Fruit fly (Drosophila melanogaster): ENCODE results near the gene CG43886.
A peak's percentile ranks its signal among the peaks of the same experiment; 100 is the strongest.

CG43886 gene

dm6 chr3L:8153206-8153996 lies 6.2 kb downstream of the CG43886 start (continued):
- peak; percentile 16 for TF ChIP-seq woc (GFP tag; optimal IDR thresholded peaks at IDR 0.05)
- peak; percentile 64 for TF ChIP-seq fru (GFP tag; optimal IDR thresholded peaks at IDR 0.05)
- TF ChIP-seq foxo (GFP tag; optimal IDR thresholded peaks at IDR 0.05) = peak in 1 of 2 experiments; percentile 6
- TF ChIP-seq GATAd (GFP tag; optimal IDR thresholded peaks at IDR 0.05) = no peak
- TF ChIP-seq br (GFP tag; optimal IDR thresholded peaks at IDR 0.05) = peak; percentile 8
- peak; percentile 47 for TF ChIP-seq ey (GFP tag; optimal IDR thresholded peaks at IDR 0.05)

DNA sequence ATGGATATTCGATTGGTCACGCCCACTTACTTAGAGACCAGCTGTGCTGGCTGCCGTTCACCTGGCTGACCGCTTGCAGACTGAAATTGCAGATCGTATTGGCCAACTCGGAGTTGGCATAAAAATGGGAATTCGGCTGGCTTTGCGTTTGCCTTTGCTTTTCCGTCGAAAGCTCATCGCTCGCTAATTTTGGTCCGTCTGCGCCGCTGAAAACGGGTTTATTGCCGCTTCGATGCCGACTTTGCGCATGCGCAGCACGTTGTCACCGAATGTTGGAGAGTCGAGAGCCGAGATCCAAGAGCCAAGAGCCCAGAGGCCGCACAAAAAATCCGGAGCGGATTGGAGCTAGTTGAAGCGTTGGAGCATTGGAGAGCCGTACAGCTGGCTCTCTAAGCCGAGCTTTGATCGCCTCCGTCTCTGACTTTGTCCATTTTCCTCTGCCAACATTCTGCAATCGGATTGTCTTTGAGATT lies 7.8 kb downstream of the CG43886 start, which contains the start of gene CG13676:
Gene CG13676 (minus strand): TSS at position 87 of the 473 bp plus-strand sequence.
- no peak for TF ChIP-seq Hr78 (GFP tag; optimal IDR thresholded peaks at IDR 0.05)
- TF ChIP-seq lola (GFP tag; optimal IDR thresholded peaks at IDR 0.05) = no peak
- no peak for TF ChIP-seq foxo (GFP tag; optimal IDR thresholded peaks at IDR 0.05)
- no peak for TF ChIP-seq GATAd (GFP tag; optimal IDR thresholded peaks at IDR 0.05)
- no peak for TF ChIP-seq dsf (GFP tag; optimal IDR thresholded peaks at IDR 0.05; ENCODE audit: borderline replicate concordance)
- peak; percentile 6 for TF ChIP-seq Sp1 (GFP tag; optimal IDR thresholded peaks at IDR 0.05)
- no peak for TF ChIP-seq dmrt93B (GFP tag; optimal IDR thresholded peaks at IDR 0.05)
- TF ChIP-seq CrebA (GFP tag; optimal IDR thresholded peaks at IDR 0.05; ENCODE audit: borderline replicate concordance) = peak; percentile 20
- peak; percentile 79 to 83 for TF ChIP-seq dl (GFP tag; optimal IDR thresholded peaks at IDR 0.05; ENCODE audit: insufficient read depth in 1 of 2, partially characterized antibody in 2 of 2)
- no peak for TF ChIP-seq jim (GFP tag; optimal IDR thresholded peaks at IDR 0.05)
- no peak for TF ChIP-seq CG9705 (GFP tag; optimal IDR thresholded peaks at IDR 0.05)
- TF ChIP-seq Mio (GFP tag; optimal IDR thresholded peaks at IDR 0.05) = no peak
- TF ChIP-seq Dif (GFP tag; optimal IDR thresholded peaks at IDR 0.05; ENCODE audit: partially characterized antibody) = peak; percentile 44
- TF ChIP-seq Vsx2 (GFP tag; optimal IDR thresholded peaks at IDR 0.05; ENCODE audit: partially characterized antibody) = peak; percentile 67
- no peak for TF ChIP-seq OdsH (GFP tag; optimal IDR thresholded peaks at IDR 0.05)
- no peak for TF ChIP-seq fru (GFP tag; optimal IDR thresholded peaks at IDR 0.05)
- TF ChIP-seq Rel (GFP tag; optimal IDR thresholded peaks at IDR 0.05) = peak; percentile 76
- TF ChIP-seq Rel (tag; optimal IDR thresholded peaks at IDR 0.05) = no peak
- no peak for TF ChIP-seq br (GFP tag; optimal IDR thresholded peaks at IDR 0.05)
- no peak for TF ChIP-seq CG32264 (GFP tag; optimal IDR thresholded peaks at IDR 0.05)
- no peak for TF ChIP-seq pan (optimal IDR thresholded peaks at IDR 0.05)

DNA sequence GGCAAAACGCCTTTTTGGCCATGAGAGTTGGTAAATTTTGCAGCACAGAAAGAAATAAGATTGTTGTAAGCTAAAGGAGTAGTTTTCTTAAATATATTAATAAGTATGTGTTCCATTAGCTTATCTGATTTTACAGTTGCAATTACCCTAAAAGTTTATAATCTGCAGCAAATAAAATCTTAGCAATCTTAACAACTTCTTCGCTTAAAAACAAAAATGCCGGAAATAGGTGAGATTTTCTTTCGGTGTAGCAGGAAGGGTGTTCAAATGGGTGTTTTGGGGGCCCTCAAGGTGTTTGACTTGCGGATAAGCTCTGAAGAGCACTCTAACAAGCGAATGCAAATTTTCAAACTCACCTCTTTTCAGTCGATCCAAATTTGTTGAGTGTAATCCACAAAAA lies 8.8 kb downstream of the CG43886 start:
- no peak for TF ChIP-seq dl (GFP tag; optimal IDR thresholded peaks at IDR 0.05; ENCODE audit: insufficient read depth in 1 of 2, partially characterized antibody in 2 of 2)
- TF ChIP-seq HLH106 (tag; optimal IDR thresholded peaks at IDR 0.05) = peak; percentile 23
- no peak for TF ChIP-seq fru (GFP tag; optimal IDR thresholded peaks at IDR 0.05)
- no peak for TF ChIP-seq Mio (GFP tag; optimal IDR thresholded peaks at IDR 0.05)
- no peak for TF ChIP-seq Rel (GFP tag; optimal IDR thresholded peaks at IDR 0.05)
- TF ChIP-seq Rel (tag; optimal IDR thresholded peaks at IDR 0.05) = no peak

dm6 chr3L:8150284-8150683 lies 9.3 kb downstream of the CG43886 start:
- TF ChIP-seq Abd-B (GFP tag; optimal IDR thresholded peaks at IDR 0.05) = no peak
- TF ChIP-seq lola (GFP tag; optimal IDR thresholded peaks at IDR 0.05) = no peak
- no peak for TF ChIP-seq CrebA (GFP tag; optimal IDR thresholded peaks at IDR 0.05; ENCODE audit: borderline replicate concordance)
- no peak for TF ChIP-seq h (GFP tag; optimal IDR thresholded peaks at IDR 0.05)

dm6 chr3L:8137448-8137906 lies 22.1 kb downstream of the CG43886 start, which contains the start of the genes Setx and mus301:
Gene Setx (minus strand): TSS chr3L:8137498.
Gene mus301 (plus strand): TSS chr3L:8137808.
- TF ChIP-seq Myc (optimal IDR thresholded peaks at IDR 0.05) (peak; percentile 39), Abd-B (GFP tag; optimal IDR thresholded peaks at IDR 0.05) (no peak), CG32264 (GFP tag; optimal IDR thresholded peaks at IDR 0.05) (peak; percentile 74), rgr (GFP tag; optimal IDR thresholded peaks at IDR 0.05) (peak; percentile 84), Hr78 (GFP tag; optimal IDR thresholded peaks at IDR 0.05) (no peak), Hr83 (GFP tag; optimal IDR thresholded peaks at IDR 0.05; ENCODE audit: poor library complexity, severe bottlenecking) (no peak), CG9705 (GFP tag; optimal IDR thresholded peaks at IDR 0.05) (peak; percentile 76), HLH106 (tag; optimal IDR thresholded peaks at IDR 0.05) (peak; percentile 84), tai (GFP tag; optimal IDR thresholded peaks at IDR 0.05) (no peak), N (GFP tag; optimal IDR thresholded peaks at IDR 0.05) (no peak), dl (GFP tag; optimal IDR thresholded peaks at IDR 0.05; ENCODE audit: insufficient read depth in 1 of 2, partially characterized antibody in 2 of 2) (no peak), br (GFP tag; optimal IDR thresholded peaks at IDR 0.05) (peak; percentile 82), ey (GFP tag; optimal IDR thresholded peaks at IDR 0.05) (peak; percentile 77), Mio (GFP tag; optimal IDR thresholded peaks at IDR 0.05) (no peak), foxo (GFP tag; optimal IDR thresholded peaks at IDR 0.05) (peak; percentile 17 to 89), Sp1 (GFP tag; optimal IDR thresholded peaks at IDR 0.05) (peak; percentile 76), jim (GFP tag; optimal IDR thresholded peaks at IDR 0.05) (no peak), brk (GFP tag; optimal IDR thresholded peaks at IDR 0.05) (no peak), psq (GFP tag; optimal IDR thresholded peaks at IDR 0.05) (peak; percentile 76), pan (optimal IDR thresholded peaks at IDR 0.05) (no peak), Vsx2 (GFP tag; optimal IDR thresholded peaks at IDR 0.05; ENCODE audit: partially characterized antibody) (no peak), dsf (GFP tag; optimal IDR thresholded peaks at IDR 0.05; ENCODE audit: borderline replicate concordance) (peak; percentile 68), sv (GFP tag; optimal IDR thresholded peaks at IDR 0.05) (peak; percentile 89), GATAd (GFP tag; optimal IDR thresholded peaks at IDR 0.05) (no peak), Dfd (GFP tag; optimal IDR thresholded peaks at IDR 0.05) (no peak), h (GFP tag; optimal IDR thresholded peaks at IDR 0.05) (peak; percentile 87), OdsH (GFP tag; optimal IDR thresholded peaks at IDR 0.05) (peak; percentile 72)
